Worm (Caenorhabditis elegans) whole organism, midembryonic: ENCODE results near the gene gck-2.
A peak's percentile ranks its signal among the peaks of the same experiment; 100 is the strongest.

ENCODE experiments used
- T22C8.4 ChIP-seq: fragments of 200-800 bp; sonication (Bioruptor generic); IDR thresholded peaks from 2 replicates; pipeline ENCODE4 v1.3.6; 2022; ENCODE audit warnings: missing genetic modification characterization, missing compliant biosample characterization
- cog-1 ChIP-seq: sonication (generic microtip); optimal IDR thresholded peaks from 2 replicates; lab custom pipeline; 2016; ENCODE audit warnings: missing genetic modification characterization, missing compliant biosample characterization
- flt-1 ChIP-seq: fragments of 200-800 bp; sonication (Bioruptor generic); IDR thresholded peaks from 2 replicates; pipeline ENCODE4 v1.3.6; 2022; ENCODE audit warnings: missing genetic modification characterization, missing compliant biosample characterization
- klf-2 ChIP-seq: fragments of 200-800 bp; sonication (Bioruptor generic); conservative IDR thresholded peaks from 2 replicates; pipeline ENCODE4 v1.3.6; 2022; ENCODE audit warnings: missing genetic modification reagents, missing genetic modification characterization, missing compliant biosample characterization
- med-1 ChIP-seq: sonication (generic microtip); optimal IDR thresholded peaks from 2 replicates; lab custom pipeline; 2017; ENCODE audit warnings: missing genetic modification characterization, mild to moderate bottlenecking, missing compliant biosample characterization, antibody characterized with exemption, missing genetic modification reagents; ENCODE audit not compliant: insufficient read depth
- ref-1 ChIP-seq: fragments of 200-800 bp; sonication (Bioruptor generic); conservative IDR thresholded peaks from 2 replicates; pipeline ENCODE4 v1.3.6; 2022; ENCODE audit warnings: missing genetic modification reagents, missing genetic modification characterization, missing compliant biosample characterization
- tab-1 ChIP-seq: fragments of 200-800 bp; sonication (Bioruptor generic); IDR thresholded peaks from 2 replicates; pipeline ENCODE4 v1.3.6; 2022; ENCODE audit warnings: missing genetic modification characterization, missing compliant biosample characterization
- ztf-23 ChIP-seq: fragments of 200-800 bp; sonication (Bioruptor generic); IDR thresholded peaks from 2 replicates; pipeline ENCODE4 v1.3.6; 2022; ENCODE audit warnings: missing genetic modification reagents, missing genetic modification characterization, missing compliant biosample characterization
- ztf-29 ChIP-seq: fragments of 200-800 bp; sonication (Bioruptor generic); IDR thresholded peaks from 2 replicates; pipeline ENCODE4 v1.3.6; 2022; ENCODE audit warnings: missing genetic modification reagents, missing genetic modification characterization, missing compliant biosample characterization

The gck-2 gene

ce11 chrV:6767576-6767975 is 24.9 kb downstream of the gck-2 start:
- TF ChIP-seq klf-2 (GFP tag; lab: Robert Waterston, UW) (no peak), med-1 (no peak), ref-1 (GFP tag; lab: Robert Waterston, UW) (no peak), T22C8.4 (no peak), ztf-23 (no peak), flt-1 (no peak), ztf-29 (no peak), cog-1 (tag; lab: Kevin White, UChicago) (no peak), tab-1 (no peak)

- TF ChIP-seq ztf-23 (0 out of 2 replicates have a peak, but pooled peaks have one; percentile 2), ref-1 (GFP tag; lab: Robert Waterston, UW) (no peak)
Measured at ce11 chrV:6764972-6765371, 27.5 kb downstream of the gck-2 start, which contains the start of gene bbs-8. bbs-8 (minus strand) TSS chrV:6765072.

- TF ChIP-seq ref-1 (GFP tag; lab: Robert Waterston, UW) (no peak), T22C8.4 (no peak), tab-1 (no peak), ztf-29 (no peak), klf-2 (GFP tag; lab: Robert Waterston, UW) (no peak), med-1 (no peak), ztf-23 (no peak), cog-1 (tag; lab: Kevin White, UChicago) (no peak), flt-1 (no peak)
Measured at ce11 chrV:6762361-6762760, 30.1 kb downstream of the gck-2 start, which contains the start of gene T25F10.4. T25F10.4 (minus strand) TSS chrV:6762461.

ce11 chrV:6758017-6758416 is 34.4 kb downstream of the gck-2 start, which contains the start of gene dbl-1:
dbl-1 (plus strand) TSS chrV:6758135.
- TF ChIP-seq T22C8.4 (no peak), cog-1 (tag; lab: Kevin White, UChicago) (no peak), klf-2 (GFP tag; lab: Robert Waterston, UW) (no peak), tab-1 (no peak), ztf-29 (no peak)

- no peak for TF ChIP-seq ztf-29
- TF ChIP-seq tab-1: no peak
Measured at ce11 chrV:6753257-6753656, 39.2 kb downstream of the gck-2 start.

DNA sequence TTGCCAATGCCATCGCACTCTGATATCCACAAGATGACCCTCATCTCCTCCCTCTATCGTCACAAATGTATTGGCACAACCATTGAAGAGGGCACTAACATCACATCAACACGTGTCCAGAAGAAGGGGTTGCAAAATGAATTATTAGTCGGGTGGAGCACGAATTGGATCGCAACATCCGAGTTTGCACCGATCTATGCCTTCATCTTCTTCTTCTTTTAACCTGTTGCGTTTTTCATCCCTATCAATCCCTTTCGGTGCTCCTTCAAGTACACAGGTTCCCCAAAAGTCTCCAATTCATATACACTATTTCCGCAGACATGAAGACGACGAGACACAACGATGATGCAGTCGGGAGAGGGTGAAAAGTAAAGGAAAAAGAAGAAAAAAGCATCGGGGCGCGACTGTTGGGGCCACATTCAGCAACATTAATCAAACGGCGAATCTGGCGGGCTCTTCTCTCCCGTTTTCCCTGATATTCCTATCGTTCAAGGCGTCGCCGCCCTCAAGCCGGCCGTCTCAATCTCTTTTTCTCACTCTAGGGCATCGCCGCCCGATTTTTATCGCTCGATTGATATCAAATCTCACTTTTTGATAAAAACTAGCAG is 40.9 kb downstream of the gck-2 start:
- TF ChIP-seq ztf-23 (no peak), T22C8.4 (no peak), tab-1 (no peak), klf-2 (GFP tag; lab: Robert Waterston, UW) (0 out of 2 replicates have a peak, but pooled peaks have one; percentile 16), cog-1 (tag; lab: Kevin White, UChicago) (no peak)

- no peak for TF ChIP-seq ref-1 (GFP tag; lab: Robert Waterston, UW)
Measured at ce11 chrV:6744774-6745173, 47.7 kb downstream of the gck-2 start, which contains the start of gene T25F10.3. T25F10.3 (plus strand) TSS chrV:6745081.
